Fruit fly (Drosophila melanogaster): ENCODE data around the gene del.

The del gene

dm6 chr2L:21179615-21180031 is 31.3 kb upstream of the del start, which contains the start of the genes bur and Mcm10 (continued):
- TF ChIP-seq CG10431 (GFP tag; optimal IDR thresholded peaks at IDR 0.05) (no peak), CHES-1-like (GFP tag; optimal IDR thresholded peaks at IDR 0.05) (no peak), Myb (GFP tag; optimal IDR thresholded peaks at IDR 0.05) (no peak), CG30403 (GFP tag; optimal IDR thresholded peaks at IDR 0.05) (peak; percentile 25), CG1529 (GFP tag; optimal IDR thresholded peaks at IDR 0.05) (no peak), dmrt99B (tag; optimal IDR thresholded peaks at IDR 0.05) (no peak), Hey (tag; optimal IDR thresholded peaks at IDR 0.05) (no peak), CG2678 (tag; optimal IDR thresholded peaks at IDR 0.05) (no peak), Kr (GFP tag; optimal IDR thresholded peaks at IDR 0.05) (no peak), bowl (GFP tag; IDR thresholded peaks at IDR 0.05) (no peak), CG5953 (GFP tag; IDR thresholded peaks at IDR 0.05) (no peak), CG12219 (GFP tag; optimal IDR thresholded peaks at IDR 0.05) (no peak), Atf3 (GFP tag; optimal IDR thresholded peaks at IDR 0.05) (no peak), abd-A (tag; optimal IDR thresholded peaks at IDR 0.05) (no peak), gsb (GFP tag; IDR thresholded peaks at IDR 0.05) (no peak), row (GFP tag; IDR thresholded peaks at IDR 0.05) (no peak), Elba2 (GFP tag; optimal IDR thresholded peaks at IDR 0.05) (peak; percentile 78), pita (GFP tag; optimal IDR thresholded peaks at IDR 0.05) (no peak), Lhr (GFP tag; optimal IDR thresholded peaks at IDR 0.05) (peak; percentile 62), ken (GFP tag; IDR thresholded peaks at IDR 0.05) (no peak), Max (GFP tag; optimal IDR thresholded peaks at IDR 0.05) (no peak), ara (GFP tag; IDR thresholded peaks at IDR 0.05) (no peak), CG12659 (GFP tag; optimal IDR thresholded peaks at IDR 0.05) (peak; percentile 65), seq (GFP tag; IDR thresholded peaks at IDR 0.05) (no peak), Lpt (GFP tag; optimal IDR thresholded peaks at IDR 0.05) (no peak), CG2116 (GFP tag; optimal IDR thresholded peaks at IDR 0.05) (peak; percentile 52), crol (GFP tag; IDR thresholded peaks at IDR 0.05) (no peak), CG11560 (tag; IDR thresholded peaks at IDR 0.05) (no peak), zen (tag; optimal IDR thresholded peaks at IDR 0.05) (peak; percentile 53), wek (GFP tag; optimal IDR thresholded peaks at IDR 0.05) (no peak), Hr78 (GFP tag; optimal IDR thresholded peaks at IDR 0.05) (no peak), exex (tag; optimal IDR thresholded peaks at IDR 0.05) (no peak), CG4730 (GFP tag; IDR thresholded peaks at IDR 0.05) (no peak), CG16815 (GFP tag; optimal IDR thresholded peaks at IDR 0.05) (no peak), Oaz (GFP tag; IDR thresholded peaks at IDR 0.05) (no peak), CG10979 (tag; optimal IDR thresholded peaks at IDR 0.05) (peak; percentile 11)

dm6 chr2L:21179217-21179520 is 30.8 kb upstream of the del start:
- TF ChIP-seq hb (GFP tag; IDR thresholded peaks at IDR 0.05; ENCODE audit: partially characterized antibody) (0 out of 3 replicates have a peak, but pooled peaks have one; percentile 19), bcd (GFP tag; optimal IDR thresholded peaks at IDR 0.05) (no peak), MBD-R2 (GFP tag; IDR thresholded peaks at IDR 0.05) (0 out of 2 replicates have a peak, but pooled peaks have one; percentile 6), cg (GFP tag; optimal IDR thresholded peaks at IDR 0.05) (peak; percentile 56), CG34422 (GFP tag; IDR thresholded peaks at IDR 0.05) (0 out of 3 replicates have a peak, but pooled peaks have one; percentile 33)
